Fruit fly (Drosophila melanogaster): Measurements from ENCODE around the gene CG11586.

The CG11586 gene

dm6 chr3L:4239442-4240322 is 22.6 kb downstream of the CG11586 start, which contains the start of gene Sqor (continued):
- TF ChIP-seq bowl (GFP tag; IDR thresholded peaks at IDR 0.05), result peak; percentile 61
- peak; percentile 62 for TF ChIP-seq Doc2 (GFP tag; IDR thresholded peaks at IDR 0.05)
- TF ChIP-seq crp (GFP tag; optimal IDR thresholded peaks at IDR 0.05), result peak in 1 of 2 experiments; percentile 80
- no peak for TF ChIP-seq D (optimal IDR thresholded peaks at IDR 0.05)
- peak; percentile 37 for TF ChIP-seq D (GFP tag; optimal IDR thresholded peaks at IDR 0.05)
- peak; percentile 89 for TF ChIP-seq Pdp1 (GFP tag; optimal IDR thresholded peaks at IDR 0.05)
- TF ChIP-seq Nf-YC (tag; optimal IDR thresholded peaks at IDR 0.05), result peak; percentile 75
- TF ChIP-seq CG18011 (GFP tag; optimal IDR thresholded peaks at IDR 0.05), result peak; percentile 80
- peak; percentile 75 for TF ChIP-seq CG16863 (GFP tag; optimal IDR thresholded peaks at IDR 0.05)
- peak; percentile 19 for TF ChIP-seq stwl (tag; optimal IDR thresholded peaks at IDR 0.05)
- TF ChIP-seq lov (optimal IDR thresholded peaks at IDR 0.05), result no peak
- TF ChIP-seq lov (GFP tag; IDR thresholded peaks at IDR 0.05), result peak; percentile 59; the same call in 1 of the 3 replicates
- TF ChIP-seq Taf1 (GFP tag; IDR thresholded peaks at IDR 0.05), result 0 out of 2 replicates have a peak, but pooled peaks have one; percentile 35
- TF ChIP-seq pfk (GFP tag; optimal IDR thresholded peaks at IDR 0.05), result peak; percentile 14
- peak; percentile 81 for TF ChIP-seq CG9817 (tag; optimal IDR thresholded peaks at IDR 0.05)
- peak; percentile 90 for TF ChIP-seq CG8924 (tag; optimal IDR thresholded peaks at IDR 0.05)
- TF ChIP-seq wor (GFP tag; IDR thresholded peaks at IDR 0.05), result peak; percentile 70
- peak; percentile 83 for TF ChIP-seq corto (GFP tag; optimal IDR thresholded peaks at IDR 0.05)
- TF ChIP-seq CG8290 (GFP tag; optimal IDR thresholded peaks at IDR 0.05), result peak; percentile 59
- TF ChIP-seq CG8290 (tag; optimal IDR thresholded peaks at IDR 0.05), result peak; percentile 34 to 97
- TF ChIP-seq zfh1 (GFP tag; IDR thresholded peaks at IDR 0.05), result peak; percentile 66; the same call in 2 of the 3 replicates
- peak; percentile 43; the same call in 1 of the 2 replicates for TF ChIP-seq ro (GFP tag; IDR thresholded peaks at IDR 0.05)
- TF ChIP-seq BtbVII (GFP tag; optimal IDR thresholded peaks at IDR 0.05), result peak; percentile 90
- TF ChIP-seq dmrt99B (tag; optimal IDR thresholded peaks at IDR 0.05), result peak; percentile 88
- TF ChIP-seq CG43689 (GFP tag; IDR thresholded peaks at IDR 0.05), result no peak; the same call in 1 of the 2 replicates
- peak; percentile 91 for TF ChIP-seq CG30403 (GFP tag; optimal IDR thresholded peaks at IDR 0.05)
- peak; percentile 87 for TF ChIP-seq Oli (tag; optimal IDR thresholded peaks at IDR 0.05)
- TF ChIP-seq gem (tag; optimal IDR thresholded peaks at IDR 0.05), result peak; percentile 92
- TF ChIP-seq CG10959 (GFP tag; IDR thresholded peaks at IDR 0.05), result no peak
- peak; percentile 28 for TF ChIP-seq Sry-δ (GFP tag; optimal IDR thresholded peaks at IDR 0.05)
- TF ChIP-seq MESR4 (GFP tag; optimal IDR thresholded peaks at IDR 0.05), result no peak
- peak; percentile 94 for TF ChIP-seq CG2678 (tag; optimal IDR thresholded peaks at IDR 0.05)
- peak; percentile 85 for TF ChIP-seq dysf (GFP tag; IDR thresholded peaks at IDR 0.05)
- TF ChIP-seq CG10274 (GFP tag; optimal IDR thresholded peaks at IDR 0.05), result peak; percentile 77
- peak; percentile 78 for TF ChIP-seq CG17829 (tag; optimal IDR thresholded peaks at IDR 0.05)
- no peak for TF ChIP-seq CG10431 (GFP tag; optimal IDR thresholded peaks at IDR 0.05)
- TF ChIP-seq CG9727 (GFP tag; optimal IDR thresholded peaks at IDR 0.05), result peak; percentile 87
- TF ChIP-seq CG11696 (GFP tag; IDR thresholded peaks at IDR 0.05), result peak; percentile 58; the same call in 1 of the 2 replicates
- no peak for TF ChIP-seq nau (GFP tag; optimal IDR thresholded peaks at IDR 0.05)
- TF ChIP-seq CG4360 (GFP tag; IDR thresholded peaks at IDR 0.05), result peak; percentile 41; the same call in 1 of the 2 replicates
- peak; percentile 66 for TF ChIP-seq btn (GFP tag; optimal IDR thresholded peaks at IDR 0.05)
- peak; percentile 85 for TF ChIP-seq CG1792 (GFP tag; optimal IDR thresholded peaks at IDR 0.05)
- TF ChIP-seq Atf-2 (GFP tag; optimal IDR thresholded peaks at IDR 0.05), result peak; percentile 82
- TF ChIP-seq CG10543 (GFP tag; optimal IDR thresholded peaks at IDR 0.05), result peak; percentile 92
- TF ChIP-seq CG3407 (GFP tag; optimal IDR thresholded peaks at IDR 0.05), result peak; percentile 53
- peak; percentile 58; the same call in 2 of the 3 replicates for TF ChIP-seq H15 (GFP tag; IDR thresholded peaks at IDR 0.05)
- TF ChIP-seq CG32767 (GFP tag; IDR thresholded peaks at IDR 0.05), result peak; percentile 76
- TF ChIP-seq ind (GFP tag; optimal IDR thresholded peaks at IDR 0.05), result peak; percentile 79
- TF ChIP-seq Sox100B (GFP tag; optimal IDR thresholded peaks at IDR 0.05), result no peak

All from whole organism, embryonic.